Worm (Caenorhabditis elegans): ENCODE measurements around the gene F21C10.3.

The F21C10.3 gene

ce11 chrV:9163897-9164296 is 36.0 kb downstream of the F21C10.3 start:
- no peak for TF ChIP-seq hlh-13 (GFP tag; optimal IDR thresholded peaks at IDR 0.05)
- TF ChIP-seq syd-9 (tag; optimal IDR thresholded peaks at IDR 0.05) = no peak
- no peak for TF ChIP-seq ama-1 (optimal IDR thresholded peaks at IDR 0.05)
- TF ChIP-seq unc-3 (GFP tag; conservative IDR thresholded peaks at IDR 0.05) = no peak
- no peak for TF ChIP-seq unc-3 (tag; optimal IDR thresholded peaks at IDR 0.05)
- TF ChIP-seq fkh-10 (GFP tag; optimal IDR thresholded peaks at IDR 0.05) = no peak
- TF ChIP-seq eyg-1 (tag; optimal IDR thresholded peaks at IDR 0.05) = no peak
- TF ChIP-seq elt-2 (tag; optimal IDR thresholded peaks at IDR 0.05) = no peak
- no peak for TF ChIP-seq tbx-7 (tag; optimal IDR thresholded peaks at IDR 0.05)
- no peak for TF ChIP-seq lin-11 (tag; optimal IDR thresholded peaks at IDR 0.05)
- no peak for TF ChIP-seq F13H6.1 (tag; optimal IDR thresholded peaks at IDR 0.05)
- no peak for TF ChIP-seq ceh-24 (tag; optimal IDR thresholded peaks at IDR 0.05)
- no peak for TF ChIP-seq mec-3 (tag; optimal IDR thresholded peaks at IDR 0.05; ENCODE audit: borderline replicate concordance)
- no peak for TF ChIP-seq nhr-232 (tag; optimal IDR thresholded peaks at IDR 0.05)
- TF ChIP-seq ref-2 (tag; optimal IDR thresholded peaks at IDR 0.05) = no peak
- TF ChIP-seq pha-2 (tag; optimal IDR thresholded peaks at IDR 0.05) = no peak
- TF ChIP-seq ceh-18 (tag; optimal IDR thresholded peaks at IDR 0.05) = no peak
- TF ChIP-seq pqm-1 (tag; optimal IDR thresholded peaks at IDR 0.05) = no peak
- TF ChIP-seq sdc-2 (tag; optimal IDR thresholded peaks at IDR 0.05) = no peak
- no peak for TF ChIP-seq hlh-15 (tag; optimal IDR thresholded peaks at IDR 0.05)
- TF ChIP-seq C38D4.7 (GFP tag; optimal IDR thresholded peaks at IDR 0.05) = no peak

- no peak for TF ChIP-seq ceh-14 (tag; optimal IDR thresholded peaks at IDR 0.05)
- TF ChIP-seq ets-4 (tag; optimal IDR thresholded peaks at IDR 0.05) = no peak
- no peak for TF ChIP-seq C38D4.7 (GFP tag; optimal IDR thresholded peaks at IDR 0.05)
- TF ChIP-seq ceh-30 (tag; optimal IDR thresholded peaks at IDR 0.05) = no peak
- no peak for TF ChIP-seq lin-11 (tag; optimal IDR thresholded peaks at IDR 0.05)
- no peak for TF ChIP-seq ztf-16 (tag; optimal IDR thresholded peaks at IDR 0.05)
These were observed 37.3 kb downstream of the F21C10.3 start, which contains the start of gene col-10 for ce11 chrV:9165073-9165699. col-10 (minus strand) TSS chrV:9165307.

- TF ChIP-seq ceh-19 (GFP tag; optimal IDR thresholded peaks at IDR 0.05) = no peak
These were observed 38.4 kb downstream of the F21C10.3 start for ce11 chrV:9166306-9166705.

- TF ChIP-seq gmeb-2 (tag; optimal IDR thresholded peaks at IDR 0.05) = no peak
- TF ChIP-seq unc-42 (tag; optimal IDR thresholded peaks at IDR 0.05) = no peak
- TF ChIP-seq lim-6 (tag; optimal IDR thresholded peaks at IDR 0.05) = no peak
- TF ChIP-seq ceh-14 (tag; optimal IDR thresholded peaks at IDR 0.05) = no peak
- TF ChIP-seq sox-4 (tag; optimal IDR thresholded peaks at IDR 0.05) = no peak
- no peak for TF ChIP-seq dve-1 (tag; optimal IDR thresholded peaks at IDR 0.05)
- TF ChIP-seq unc-86 (tag; optimal IDR thresholded peaks at IDR 0.05) = no peak
- no peak for TF ChIP-seq fax-1 (tag; optimal IDR thresholded peaks at IDR 0.05)
- TF ChIP-seq sox-2 (GFP tag; IDR thresholded peaks at IDR 0.05) = no peak
- TF ChIP-seq ceh-18 (tag; optimal IDR thresholded peaks at IDR 0.05) = no peak
- no peak for TF ChIP-seq ama-1 (optimal IDR thresholded peaks at IDR 0.05)
- no peak for TF ChIP-seq pqm-1 (tag; optimal IDR thresholded peaks at IDR 0.05)
- no peak for TF ChIP-seq tbx-2 (tag; optimal IDR thresholded peaks at IDR 0.05)
- TF ChIP-seq nhr-232 (tag; optimal IDR thresholded peaks at IDR 0.05) = no peak
- no peak for TF ChIP-seq hlh-15 (tag; optimal IDR thresholded peaks at IDR 0.05)
These were observed 40.2 kb downstream of the F21C10.3 start, which contains the start of gene B0222.11 for ce11 chrV:9168089-9168488. B0222.11 (minus strand) TSS chrV:9168189.

- TF ChIP-seq hlh-13 (GFP tag; optimal IDR thresholded peaks at IDR 0.05) (no peak), tbx-2 (tag; optimal IDR thresholded peaks at IDR 0.05) (no peak), ceh-18 (tag; optimal IDR thresholded peaks at IDR 0.05) (no peak), nfya-1 (tag; optimal IDR thresholded peaks at IDR 0.05) (no peak), pat-9 (tag; optimal IDR thresholded peaks at IDR 0.05) (no peak), hlh-30 (tag; optimal IDR thresholded peaks at IDR 0.05; ENCODE audit: insufficient read depth) (no peak), ceh-14 (tag; optimal IDR thresholded peaks at IDR 0.05) (no peak), rnt-1 (tag; optimal IDR thresholded peaks at IDR 0.05) (no peak), hlh-6 (tag; optimal IDR thresholded peaks at IDR 0.05) (no peak), zip-5 (tag; optimal IDR thresholded peaks at IDR 0.05) (no peak), ama-1 (optimal IDR thresholded peaks at IDR 0.05) (no peak), odd-2 (tag; optimal IDR thresholded peaks at IDR 0.05) (no peak), lin-11 (tag; optimal IDR thresholded peaks at IDR 0.05) (no peak), ceh-31 (tag; optimal IDR thresholded peaks at IDR 0.05) (no peak), ceh-45 (GFP tag; IDR thresholded peaks at IDR 0.05) (no peak), ztf-16 (tag; optimal IDR thresholded peaks at IDR 0.05) (no peak), tbx-7 (tag; optimal IDR thresholded peaks at IDR 0.05) (no peak), sdc-2 (tag; optimal IDR thresholded peaks at IDR 0.05) (no peak)
These were observed 45.1 kb downstream of the F21C10.3 start, which contains the start of gene gad-3 for ce11 chrV:9172989-9173388. gad-3 (minus strand) TSS chrV:9173005.
